Fruit fly (Drosophila melanogaster) whole organism, embryonic: ENCODE data around the gene CG8369.

Source experiments
- Doc3 ChIP-seq: fragments of 200-800 bp; sonication (Bioruptor generic); IDR thresholded peaks from 3 replicates; pipeline ENCODE4 v1.3.6; 2022; ENCODE audit warnings: missing biosample characterization, missing genetic modification characterization; ENCODE audit not compliant: partially characterized antibody
- Lpt ChIP-seq: fragments of >200 bp; optimal IDR thresholded peaks from 2 replicates; lab custom pipeline; 2018; ENCODE audit warnings: missing biosample characterization, missing genetic modification characterization
- az2 ChIP-seq: fragments of 200-800 bp; sonication (Bioruptor generic); optimal IDR thresholded peaks from 3 replicates; lab custom pipeline; 2016; ENCODE audit warnings: missing biosample characterization, missing genetic modification characterization
- trem ChIP-seq: fragments of 200-800 bp; optimal IDR thresholded peaks from 3 replicates; lab custom pipeline; 2019; ENCODE audit warnings: missing biosample characterization, mild to moderate bottlenecking, missing genetic modification characterization, moderate library complexity

dm6 chr3R:8857496-8858255 is 35.9 kb downstream of the CG8369 start:
- TF ChIP-seq Lpt: no peak
- no peak for TF ChIP-seq trem (tag; lab: Kevin White, UChicago)
- TF ChIP-seq Doc3 (GFP tag; lab: Robert Waterston, UW): no peak
- no peak for TF ChIP-seq az2
